Fruit fly (Drosophila melanogaster) whole organism, pupa: ENCODE measurements around the gene KLHL18.

ENCODE experiments used
- CG13204 ChIP-seq: fragments of 200-800 bp; sonication (Bioruptor generic); optimal IDR thresholded peaks from 2 replicates; lab custom pipeline; 2018; ENCODE audit warnings: missing biosample characterization, mild to moderate bottlenecking, missing genetic modification characterization, moderate library complexity
- CG17806 ChIP-seq: fragments of 200-800 bp; sonication (Bioruptor generic); optimal IDR thresholded peaks from 2 replicates; lab custom pipeline; 2018; ENCODE audit warnings: missing biosample characterization, mild to moderate bottlenecking, missing genetic modification characterization, moderate library complexity
- CG32121 ChIP-seq: fragments of 200-800 bp; sonication (Bioruptor generic); IDR thresholded peaks from 2 replicates; pipeline ENCODE4 v1.3.6; 2022; ENCODE audit warnings: missing biosample characterization, missing genetic modification characterization
- CG4496 ChIP-seq: fragments of 200-800 bp; sonication (Bioruptor generic); IDR thresholded peaks from 3 replicates; pipeline ENCODE4 v1.3.6; 2022; ENCODE audit warnings: missing biosample characterization, missing genetic modification characterization
- CG9948 ChIP-seq: fragments of 200-800 bp; sonication (Bioruptor generic); optimal IDR thresholded peaks from 2 replicates; lab custom pipeline; 2018; ENCODE audit warnings: missing biosample characterization, mild to moderate bottlenecking, missing genetic modification characterization, moderate library complexity
- gl ChIP-seq: fragments of 200-800 bp; sonication (Bioruptor generic); optimal IDR thresholded peaks from 2 replicates; lab custom pipeline; 2018; ENCODE audit warnings: missing biosample characterization, mild to moderate bottlenecking, missing genetic modification characterization

dm6 chr3R:11981962-11982361 lies 28.3 kb downstream of the KLHL18 start, which contains the start of gene CG12224:
- no peak for TF ChIP-seq CG17806 (tag; lab: Kevin White, UChicago)
- no peak for TF ChIP-seq CG4496 (GFP tag; lab: Robert Waterston, UW)
- TF ChIP-seq CG13204 (GFP tag; lab: Kevin White, UChicago): no peak
- TF ChIP-seq gl (tag; lab: Kevin White, UChicago): no peak
- TF ChIP-seq CG32121 (GFP tag; lab: Robert Waterston, UW): no peak
- no peak for TF ChIP-seq CG9948 (tag; lab: Kevin White, UChicago)
